Fruit fly (Drosophila melanogaster) whole organism, adult: Measurements from ENCODE around the gene Rab9.

Experiments used
- Crg-1 ChIP-seq: fragments of 200-800 bp; sonication (Bioruptor generic); optimal IDR thresholded peaks from 2 replicates; lab custom pipeline; 2016; ENCODE audit warnings: missing biosample characterization, missing genetic modification characterization
- tj ChIP-seq: fragments of 200-800 bp; sonication (Bioruptor generic); optimal IDR thresholded peaks from 3 replicates; lab custom pipeline; 2017; ENCODE audit warnings: missing biosample characterization, mild to moderate bottlenecking, missing genetic modification characterization, moderate library complexity

- no peak for TF ChIP-seq tj (GFP tag; lab: Kevin White, UChicago)
- TF ChIP-seq Crg-1: no peak
Observed at dm6 chr2L:19421573-19421972, 10.8 kb upstream of the Rab9 start.
